Comparison of ENCODE assay signal across 3 fruit fly cellular contexts in genomic region chr3L:18404347-18404746, dm6.
TF ChIP-seq lines count a peak whose summit lies in the region.

No protein-coding gene starts in this region.

- TF ChIP-seq CTCF in whole organism, embryonic (GFP tag; optimal IDR thresholded peaks at IDR 0.05; lab: Kevin White, UChicago) = no peak

TF ChIP-seq in whole organism, embryonic, 481 proteins besides CTCF, POLR2A, EP300 and RAD21 (continues in another document):
- TF ChIP-seq da (GFP tag; optimal IDR thresholded peaks at IDR 0.05; lab: Kevin White, UChicago) (no peak), Lim3 (GFP tag; IDR thresholded peaks at IDR 0.05; lab: Robert Waterston, UW) (no peak), zen (tag; optimal IDR thresholded peaks at IDR 0.05; lab: Kevin White, UChicago) (peak; percentile 26), rib (GFP tag; IDR thresholded peaks at IDR 0.05; lab: Robert Waterston, UW) (no peak), CG43689 (GFP tag; IDR thresholded peaks at IDR 0.05; lab: Robert Waterston, UW) (no peak), CG13424 (tag; optimal IDR thresholded peaks at IDR 0.05; lab: Kevin White, UChicago) (no peak), Nf-YA (GFP tag; IDR thresholded peaks at IDR 0.05; lab: Robert Waterston, UW) (no peak), Jarid2 (GFP tag; optimal IDR thresholded peaks at IDR 0.05; lab: Kevin White, UChicago) (no peak), CG8281 (tag; optimal IDR thresholded peaks at IDR 0.05; lab: Kevin White, UChicago) (no peak), CG14710 (tag; optimal IDR thresholded peaks at IDR 0.05; lab: Kevin White, UChicago) (peak; percentile 40), Sin3A (optimal IDR thresholded peaks at IDR 0.05; lab: Kevin White, UChicago) (no peak), CG11504 (tag; optimal IDR thresholded peaks at IDR 0.05; lab: Kevin White, UChicago) (peak; percentile 22), CG6791 (GFP tag; IDR thresholded peaks at IDR 0.05; lab: Robert Waterston, UW; ENCODE audit: partially characterized antibody) (no peak), Mes4 (GFP tag; optimal IDR thresholded peaks at IDR 0.05; lab: Kevin White, UChicago) (no peak), ap (GFP tag; IDR thresholded peaks at IDR 0.05; lab: Robert Waterston, UW) (no peak), CG18262 (tag; optimal IDR thresholded peaks at IDR 0.05; lab: Kevin White, UChicago) (peak; percentile 57), gro (GFP tag; optimal IDR thresholded peaks at IDR 0.05; lab: Kevin White, UChicago) (no peak), CG14014 (GFP tag; IDR thresholded peaks at IDR 0.05; lab: Robert Waterston, UW) (no peak), seq (GFP tag; IDR thresholded peaks at IDR 0.05; lab: Robert Waterston, UW) (no peak), fd96Cb (tag; optimal IDR thresholded peaks at IDR 0.05; lab: Kevin White, UChicago) (peak; percentile 6), CG9437 (GFP tag; optimal IDR thresholded peaks at IDR 0.05; lab: Kevin White, UChicago) (no peak), CG8388 (GFP tag; optimal IDR thresholded peaks at IDR 0.05; lab: Kevin White, UChicago) (peak; percentile 25), Deaf1 (tag; optimal IDR thresholded peaks at IDR 0.05; lab: Kevin White, UChicago) (no peak), CG6175 (GFP tag; IDR thresholded peaks at IDR 0.05; lab: Robert Waterston, UW) (no peak), CG7357 (GFP tag; IDR thresholded peaks at IDR 0.05; lab: Robert Waterston, UW) (no peak), CG42726 (GFP tag; IDR thresholded peaks at IDR 0.05; lab: Robert Waterston, UW; ENCODE audit: partially characterized antibody) (no peak), CG7745 (tag; optimal IDR thresholded peaks at IDR 0.05; lab: Kevin White, UChicago) (no peak), gt (GFP tag; IDR thresholded peaks at IDR 0.05; lab: Robert Waterston, UW) (no peak), CG2678 (tag; optimal IDR thresholded peaks at IDR 0.05; lab: Kevin White, UChicago) (no peak), CG3995 (GFP tag; optimal IDR thresholded peaks at IDR 0.05; lab: Kevin White, UChicago) (no peak), BtbVII (GFP tag; optimal IDR thresholded peaks at IDR 0.05; lab: Kevin White, UChicago) (no peak), CG10321 (GFP tag; IDR thresholded peaks at IDR 0.05; lab: Robert Waterston, UW) (no peak)

TF ChIP-seq in whole organism, prepupa, 60 proteins besides CTCF, POLR2A, EP300 and RAD21:
- TF ChIP-seq Met (GFP tag; optimal IDR thresholded peaks at IDR 0.05; lab: Kevin White, UChicago) (peak; percentile 17), CG31627 (GFP tag; optimal IDR thresholded peaks at IDR 0.05; lab: Kevin White, UChicago) (peak; percentile 1), CG10631 (GFP tag; optimal IDR thresholded peaks at IDR 0.05; lab: Kevin White, UChicago) (peak; percentile 12), CG6792 (GFP tag; optimal IDR thresholded peaks at IDR 0.05; lab: Kevin White, UChicago) (no peak), CG10669 (GFP tag; optimal IDR thresholded peaks at IDR 0.05; lab: Kevin White, UChicago) (peak; percentile 6), Eip78C (GFP tag; lab: Kevin White, UChicago) (peak; percentile 35), Hr38 (GFP tag; optimal IDR thresholded peaks at IDR 0.05; lab: Kevin White, UChicago) (no peak), lz (GFP tag; optimal IDR thresholded peaks at IDR 0.05; lab: Kevin White, UChicago) (peak; percentile 8)

TF ChIP-seq in whole organism, pupa, 21 proteins besides CTCF, POLR2A, EP300 and RAD21:
- no peak for TF ChIP-seq CG32121 (GFP tag; IDR thresholded peaks at IDR 0.05; lab: Robert Waterston, UW)
- peak; percentile 19 for TF ChIP-seq CG8159 (tag; optimal IDR thresholded peaks at IDR 0.05; lab: Kevin White, UChicago)
- TF ChIP-seq CG34367 (tag; optimal IDR thresholded peaks at IDR 0.05; lab: Kevin White, UChicago) = no peak
- TF ChIP-seq CG8301 (tag; optimal IDR thresholded peaks at IDR 0.05; lab: Kevin White, UChicago) = no peak
- no peak for TF ChIP-seq rn (GFP tag; IDR thresholded peaks at IDR 0.05; lab: Robert Waterston, UW)
- TF ChIP-seq CG17806 (tag; optimal IDR thresholded peaks at IDR 0.05; lab: Kevin White, UChicago) = peak; percentile 11
- TF ChIP-seq CG10348 (GFP tag; IDR thresholded peaks at IDR 0.05; lab: Robert Waterston, UW) = no peak
- no peak for TF ChIP-seq EcR (GFP tag; optimal IDR thresholded peaks at IDR 0.05; lab: Kevin White, UChicago)
- peak; percentile 12 for TF ChIP-seq CG9948 (tag; optimal IDR thresholded peaks at IDR 0.05; lab: Kevin White, UChicago)
- no peak for TF ChIP-seq CG12605 (GFP tag; IDR thresholded peaks at IDR 0.05; lab: Robert Waterston, UW)
- TF ChIP-seq fd96Ca (GFP tag; IDR thresholded peaks at IDR 0.05; lab: Robert Waterston, UW) = no peak
- no peak for TF ChIP-seq CG13204 (GFP tag; optimal IDR thresholded peaks at IDR 0.05; lab: Kevin White, UChicago)
- no peak for TF ChIP-seq Snoo (tag; optimal IDR thresholded peaks at IDR 0.05; lab: Kevin White, UChicago)
- TF ChIP-seq CG14655 (GFP tag; optimal IDR thresholded peaks at IDR 0.05; lab: Kevin White, UChicago) = no peak
TF ChIP-seq in whole organism, pupa: peak in this region for 3.

Comparison
In these comparisons a context has a peak if more than half of its experiments do, and no peak if none do; other contexts are left out.
1. Of the 7 proteins assayed by ChIP-seq in both whole organism, embryonic and whole organism, prepupa: peak only in whole organism, embryonic: Blimp-1; only in whole organism, prepupa: none; in both: none; in neither: 6.